Worm (Caenorhabditis elegans): ENCODE results near the gene C05D9.4.
A peak's percentile ranks its signal among the peaks of the same experiment; 100 is the strongest.

The C05D9.4 gene

ce11 chrX:1147394-1147793 is 39.5 kb downstream of the C05D9.4 start:
- TF ChIP-seq fkh-10 (GFP tag; optimal IDR thresholded peaks at IDR 0.05) (no peak), ceh-45 (GFP tag; IDR thresholded peaks at IDR 0.05) (no peak), pqm-1 (tag; optimal IDR thresholded peaks at IDR 0.05) (no peak)

ce11 chrX:1148438-1148837 is 40.6 kb downstream of the C05D9.4 start, which contains the start of the genes R193.2 and R193.6:
Gene R193.2, minus strand, starts transcription at chrX:1148585.
Gene R193.6, plus strand, starts transcription at chrX:1148787.
- TF ChIP-seq dmd-4 (tag; optimal IDR thresholded peaks at IDR 0.05; ENCODE audit: borderline replicate concordance) (no peak), elt-2 (tag; optimal IDR thresholded peaks at IDR 0.05) (peak; percentile 43), dve-1 (tag; optimal IDR thresholded peaks at IDR 0.05) (no peak)

ce11 chrX:1154648-1155047 is 46.8 kb downstream of the C05D9.4 start, which contains the start of gene R193.1:
Gene R193.1, plus strand, starts transcription at chrX:1154948.
- TF ChIP-seq nhr-232 (tag; optimal IDR thresholded peaks at IDR 0.05), result no peak
- no peak for TF ChIP-seq che-1 (tag; optimal IDR thresholded peaks at IDR 0.05)
- no peak for TF ChIP-seq ref-2 (tag; optimal IDR thresholded peaks at IDR 0.05)
- no peak for TF ChIP-seq fax-1 (tag; optimal IDR thresholded peaks at IDR 0.05)
- TF ChIP-seq ttx-3 (tag; optimal IDR thresholded peaks at IDR 0.05), result no peak
- no peak for TF ChIP-seq elt-2 (tag; optimal IDR thresholded peaks at IDR 0.05)
- TF ChIP-seq sox-4 (tag; optimal IDR thresholded peaks at IDR 0.05), result no peak
- no peak for TF ChIP-seq unc-3 (GFP tag; conservative IDR thresholded peaks at IDR 0.05)
- TF ChIP-seq unc-3 (tag; optimal IDR thresholded peaks at IDR 0.05), result no peak
- no peak for TF ChIP-seq syd-9 (tag; optimal IDR thresholded peaks at IDR 0.05)
- no peak for TF ChIP-seq ceh-2 (tag; optimal IDR thresholded peaks at IDR 0.05)
- no peak for TF ChIP-seq F13H6.1 (tag; optimal IDR thresholded peaks at IDR 0.05)

Measured in whole organism, late embryonic.